Worm (Caenorhabditis elegans) whole organism, L1 larva: ENCODE measurements around the gene F46H6.5.

Source experiments
- C04F5.9 ChIP-seq: sonication (generic microtip); optimal IDR thresholded peaks from 2 replicates; lab custom pipeline; 2016; ENCODE audit warnings: missing genetic modification characterization, missing compliant biosample characterization
- C16A3.4 ChIP-seq: fragments of 150-350 bp; optimal IDR thresholded peaks from 2 replicates; lab custom pipeline; 2014; ENCODE audit warnings: missing biosample characterization, missing genetic modification characterization
- Y116A8C.19 ChIP-seq: sonication (generic microtip); optimal IDR thresholded peaks from 2 replicates; lab custom pipeline; 2016; ENCODE audit warnings: missing compliant biosample characterization, missing genetic modification characterization, borderline replicate concordance
- aha-1 ChIP-seq: fragments of 150-350 bp; optimal IDR thresholded peaks from 2 replicates; lab custom pipeline; 2014; ENCODE audit warnings: missing biosample characterization, missing genetic modification characterization
- blmp-1 ChIP-seq: fragments of 150-350 bp; optimal IDR thresholded peaks from 2 replicates; lab custom pipeline; 2014; ENCODE audit warnings: missing biosample characterization, missing genetic modification characterization
- ceh-63 ChIP-seq: fragments of 200-800 bp; sonication (Bioruptor generic); optimal IDR thresholded peaks from 2 replicates; lab custom pipeline; 2018; ENCODE audit warnings: mild to moderate bottlenecking, missing genetic modification characterization, missing compliant biosample characterization
- ceh-82 ChIP-seq, 3 experiments: fragments of 150-350 bp in 1 of 3; sonication (generic microtip) in 2 of 3; optimal IDR thresholded peaks; 2 replicates each; lab custom pipeline; 2014 to 2017; ENCODE audit warnings: missing biosample characterization in 3 of 3, missing genetic modification characterization in 3 of 3
- ceh-88 ChIP-seq: fragments of 200-800 bp; sonication (Bioruptor generic); IDR thresholded peaks from 2 replicates; pipeline ENCODE4 v1.3.6; 2022; ENCODE audit warnings: missing genetic modification characterization, missing compliant biosample characterization
- ceh-90 ChIP-seq: sonication (generic microtip); optimal IDR thresholded peaks from 2 replicates; lab custom pipeline; 2016; ENCODE audit warnings: missing genetic modification characterization, missing compliant biosample characterization
- dsc-1 ChIP-seq: sonication (generic microtip); optimal IDR thresholded peaks from 2 replicates; lab custom pipeline; 2016; ENCODE audit warnings: mild to moderate bottlenecking, missing genetic modification characterization, missing compliant biosample characterization
- egl-13 ChIP-seq: sonication (generic microtip); optimal IDR thresholded peaks from 2 replicates; lab custom pipeline; 2016; ENCODE audit warnings: missing genotype, missing genetic modification reagents, missing genetic modification characterization, missing compliant biosample characterization
- fkh-10 ChIP-seq: sonication (generic microtip); optimal IDR thresholded peaks from 2 replicates; lab custom pipeline; 2017; ENCODE audit warnings: missing biosample characterization, missing genetic modification reagents, missing genetic modification characterization
- fkh-8 ChIP-seq: sonication (generic microtip); optimal IDR thresholded peaks from 2 replicates; lab custom pipeline; 2016; ENCODE audit warnings: mild to moderate bottlenecking, missing genetic modification characterization, missing compliant biosample characterization
- fos-1 ChIP-seq: fragments of 150-350 bp; optimal IDR thresholded peaks from 2 replicates; lab custom pipeline; 2014; ENCODE audit warnings: missing biosample characterization, missing genetic modification characterization
- lin-13 ChIP-seq: fragments of 150-350 bp; optimal IDR thresholded peaks from 2 replicates; lab custom pipeline; 2014; ENCODE audit warnings: missing biosample characterization, missing genetic modification reagents, missing genetic modification characterization
- mdl-1 ChIP-seq, 2 experiments: fragments of 150-350 bp; optimal IDR thresholded peaks; 2 replicates each; lab custom pipeline; 2014 to 2017; ENCODE audit warnings: missing biosample characterization in 2 of 2, missing genetic modification characterization in 2 of 2, inconsistent platforms in 1 of 2
- mef-2 ChIP-seq: fragments of 150-350 bp; optimal IDR thresholded peaks from 2 replicates; lab custom pipeline; 2014; ENCODE audit warnings: missing biosample characterization, missing genetic modification characterization
- nhr-12 ChIP-seq: sonication (generic microtip); optimal IDR thresholded peaks from 2 replicates; lab custom pipeline; 2017; ENCODE audit warnings: missing biosample characterization, missing genetic modification characterization
- nhr-20 ChIP-seq: sonication (generic microtip); optimal IDR thresholded peaks from 2 replicates; lab custom pipeline; 2016; ENCODE audit warnings: mild to moderate bottlenecking, missing genetic modification characterization, missing compliant biosample characterization
- nhr-84 ChIP-seq: sonication (generic microtip); optimal IDR thresholded peaks from 2 replicates; lab custom pipeline; 2017; ENCODE audit warnings: missing biosample characterization, missing genetic modification characterization
- nhr-90 ChIP-seq: sonication (generic microtip); optimal IDR thresholded peaks from 2 replicates; lab custom pipeline; 2016; ENCODE audit warnings: mild to moderate bottlenecking, missing genetic modification characterization, missing compliant biosample characterization; ENCODE audit not compliant: poor library complexity
- pag-3 ChIP-seq: sonication (generic microtip); optimal IDR thresholded peaks from 2 replicates; lab custom pipeline; 2017; ENCODE audit warnings: missing genetic modification characterization, mild to moderate bottlenecking, missing compliant biosample characterization, antibody characterized with exemption, borderline replicate concordance; ENCODE audit not compliant: insufficient read depth
- pax-3 ChIP-seq: fragments of 200-800 bp; sonication (Bioruptor generic); optimal IDR thresholded peaks from 2 replicates; lab custom pipeline; 2018; ENCODE audit warnings: mild to moderate bottlenecking, missing genetic modification characterization, moderate library complexity, missing compliant biosample characterization
- skn-1 ChIP-seq: fragments of 150-350 bp; optimal IDR thresholded peaks from 2 replicates; lab custom pipeline; 2014; ENCODE audit warnings: missing biosample characterization, missing genetic modification characterization
- snpc-4 ChIP-seq: fragments of 150-350 bp; optimal IDR thresholded peaks from 2 replicates; lab custom pipeline; 2014; ENCODE audit warnings: missing biosample characterization, missing genetic modification characterization
- sup-37 ChIP-seq: fragments of 200-800 bp; sonication (Bioruptor generic); optimal IDR thresholded peaks from 2 replicates; lab custom pipeline; 2018; ENCODE audit warnings: mild to moderate bottlenecking, missing genetic modification characterization, missing compliant biosample characterization
- tbx-2 ChIP-seq: sonication (generic microtip); optimal IDR thresholded peaks from 2 replicates; lab custom pipeline; 2016; ENCODE audit warnings: missing genetic modification characterization, missing compliant biosample characterization
- unc-62 ChIP-seq: fragments of 150-350 bp; optimal IDR thresholded peaks from 2 replicates; lab custom pipeline; 2014; ENCODE audit warnings: missing biosample characterization, missing genetic modification reagents, missing genetic modification characterization
- vab-15 ChIP-seq: sonication (generic microtip); optimal IDR thresholded peaks from 2 replicates; lab custom pipeline; 2017; ENCODE audit warnings: missing genotype, mild to moderate bottlenecking, missing genetic modification characterization, missing compliant biosample characterization
- xbp-1 ChIP-seq: sonication (generic microtip); optimal IDR thresholded peaks from 2 replicates; lab custom pipeline; 2016; ENCODE audit warnings: missing genetic modification characterization, missing compliant biosample characterization
- ztf-4 ChIP-seq: fragments of 150-350 bp; optimal IDR thresholded peaks from 2 replicates; lab custom pipeline; 2014; ENCODE audit warnings: missing biosample characterization, missing genetic modification characterization

Gene F46H6.5

ce11 chrX:4444073-4444472 is 47.9 kb downstream of the F46H6.5 start (continued):
- peak; percentile 9 for TF ChIP-seq skn-1 (tag; lab: Kevin White, UChicago)
- no peak for TF ChIP-seq fkh-10 (GFP tag; lab: Kevin White, UChicago)
- no peak for TF ChIP-seq nhr-84 (tag; lab: Kevin White, UChicago)
- TF ChIP-seq mdl-1 (tag; optimal IDR thresholded peaks at IDR 0.05; lab: Kevin White, UChicago), result peak in 1 of 2 experiments; percentile 75
- TF ChIP-seq C04F5.9, result no peak
- peak; percentile 61 for TF ChIP-seq nhr-90 (tag; lab: Kevin White, UChicago)
- TF ChIP-seq ceh-63 (GFP tag; lab: Kevin White, UChicago), result no peak
- TF ChIP-seq ceh-88 (GFP tag; lab: Robert Waterston, UW), result no peak
- TF ChIP-seq lin-13 (GFP tag; lab: Kevin White, UChicago), result no peak
- TF ChIP-seq nhr-12 (tag; lab: Kevin White, UChicago), result no peak
- no peak for TF ChIP-seq egl-13 (tag; lab: Kevin White, UChicago)
- TF ChIP-seq fos-1, result no peak
- no peak for TF ChIP-seq mef-2 (tag; lab: Kevin White, UChicago)
- TF ChIP-seq ztf-4, result no peak
- no peak for TF ChIP-seq pag-3 (tag; lab: Kevin White, UChicago)
- peak; percentile 31 for TF ChIP-seq tbx-2 (tag; lab: Kevin White, UChicago)
- no peak for TF ChIP-seq Y116A8C.19
- TF ChIP-seq xbp-1, result peak; percentile 50
- TF ChIP-seq ceh-90 (tag; lab: Kevin White, UChicago), result no peak
- peak; percentile 56 for TF ChIP-seq nhr-20 (tag; lab: Kevin White, UChicago)
- no peak for TF ChIP-seq vab-15 (tag; lab: Kevin White, UChicago)
- TF ChIP-seq unc-62 (GFP tag; lab: Kevin White, UChicago), result no peak
- no peak for TF ChIP-seq pax-3 (tag; lab: Kevin White, UChicago)
- no peak for TF ChIP-seq snpc-4 (tag; lab: Kevin White, UChicago)
- TF ChIP-seq dsc-1 (tag; lab: Kevin White, UChicago), result peak; percentile 44
- peak; percentile 10 to 24 (median 19) for TF ChIP-seq ceh-82 (tag; optimal IDR thresholded peaks at IDR 0.05; lab: Kevin White, UChicago)
- no peak for TF ChIP-seq sup-37 (GFP tag; lab: Kevin White, UChicago)
- no peak for TF ChIP-seq blmp-1 (tag; lab: Kevin White, UChicago)
- no peak for TF ChIP-seq aha-1 (tag; lab: Kevin White, UChicago)
- peak; percentile 15 for TF ChIP-seq fkh-8 (tag; lab: Kevin White, UChicago)
- TF ChIP-seq C16A3.4, result peak; percentile 42
